Worm (Caenorhabditis elegans) whole organism, late embryonic: ENCODE measurements around the gene erp-44.2.

Source experiments
- dve-1 ChIP-seq: sonication (generic microtip); optimal IDR thresholded peaks from 2 replicates; lab custom pipeline; 2017; ENCODE audit warnings: antibody characterized with exemption, mild to moderate bottlenecking, missing genetic modification characterization, missing compliant biosample characterization
- elt-4 ChIP-seq: sonication (generic microtip); optimal IDR thresholded peaks from 2 replicates; lab custom pipeline; 2016; ENCODE audit warnings: missing genetic modification characterization, missing compliant biosample characterization
- fkh-10 ChIP-seq: fragments of 150-350 bp; optimal IDR thresholded peaks from 2 replicates; lab custom pipeline; 2014; ENCODE audit warnings: missing biosample characterization, missing genetic modification reagents, missing genetic modification characterization
- lim-6 ChIP-seq: sonication (generic microtip); optimal IDR thresholded peaks from 2 replicates; lab custom pipeline; 2016; ENCODE audit warnings: missing genetic modification characterization, missing compliant biosample characterization
- pha-2 ChIP-seq: sonication (generic microtip); optimal IDR thresholded peaks from 2 replicates; lab custom pipeline; 2017; ENCODE audit warnings: mild to moderate bottlenecking, missing genetic modification characterization, missing compliant biosample characterization
- pha-4 ChIP-seq: fragments of 150-350 bp; optimal IDR thresholded peaks from 2 replicates; lab custom pipeline; 2018; ENCODE audit warnings: missing biosample characterization, missing genetic modification reagents, missing genetic modification characterization
- sdc-2 ChIP-seq: sonication (generic microtip); optimal IDR thresholded peaks from 2 replicates; lab custom pipeline; 2016; ENCODE audit warnings: missing genotype, missing genetic modification characterization, missing compliant biosample characterization
- unc-86 ChIP-seq: sonication (generic microtip); optimal IDR thresholded peaks from 2 replicates; lab custom pipeline; 2016; ENCODE audit warnings: missing genetic modification characterization, missing compliant biosample characterization

ce11 chrIV:7830151-7830550 lies 4.3 kb downstream of the erp-44.2 start, which contains the start of gene mvb-12:
- no peak for TF ChIP-seq dve-1 (tag; lab: Kevin White, UChicago)
- no peak for TF ChIP-seq sdc-2
- TF ChIP-seq fkh-10 (GFP tag; lab: Kevin White, UChicago) = no peak
- no peak for TF ChIP-seq pha-4 (tag; lab: Kevin White, UChicago)
- no peak for TF ChIP-seq elt-4
- no peak for TF ChIP-seq unc-86 (tag; lab: Kevin White, UChicago)
- TF ChIP-seq pha-2 = no peak
- TF ChIP-seq lim-6 = no peak
